Worm (Caenorhabditis elegans) whole organism, L4/young adult: ENCODE measurements around the gene F46H5.4.

Experiments used
- W03F9.2 ChIP-seq: fragments of 150-350 bp; optimal IDR thresholded peaks from 2 replicates; lab custom pipeline; 2014; ENCODE audit warnings: missing biosample characterization, missing genetic modification characterization
- dao-5 ChIP-seq: sonication (generic microtip); optimal IDR thresholded peaks from 2 replicates; lab custom pipeline; 2016; ENCODE audit warnings: missing genotype, missing genetic modification characterization, moderate library complexity, missing compliant biosample characterization
- him-1 ChIP-seq: sonication (generic microtip); optimal IDR thresholded peaks from 2 replicates; lab custom pipeline; 2016; ENCODE audit warnings: missing genotype, missing genetic modification reagents, missing genetic modification characterization, missing compliant biosample characterization

ce11 chrX:7298652-7299051 is 44.2 kb upstream of the F46H5.4 start, which contains the start of gene K03A1.4:
- TF ChIP-seq dao-5 (tag; lab: Kevin White, UChicago): no peak
- TF ChIP-seq him-1 (tag; lab: Kevin White, UChicago): no peak
- TF ChIP-seq W03F9.2: no peak
